Worm (Caenorhabditis elegans) whole organism, late embryonic: ENCODE results near the gene F37A8.2.

Source experiments
- ceh-22 ChIP-seq: sonication (generic microtip); optimal IDR thresholded peaks from 2 replicates; lab custom pipeline; 2017; ENCODE audit warnings: missing biosample characterization, missing genetic modification characterization
- ets-4 ChIP-seq: sonication (generic microtip); optimal IDR thresholded peaks from 2 replicates; lab custom pipeline; 2016; ENCODE audit warnings: missing genetic modification characterization, missing compliant biosample characterization
- lin-11 ChIP-seq: fragments of 200-800 bp; sonication (Bioruptor generic); optimal IDR thresholded peaks from 2 replicates; lab custom pipeline; 2018; ENCODE audit warnings: mild to moderate bottlenecking, missing genetic modification characterization, missing compliant biosample characterization
- nhr-11 ChIP-seq: fragments of 150-350 bp; optimal IDR thresholded peaks from 2 replicates; lab custom pipeline; 2014; ENCODE audit warnings: missing biosample characterization, missing genetic modification characterization
- pat-9 ChIP-seq: fragments of 200-800 bp; sonication (Bioruptor generic); optimal IDR thresholded peaks from 2 replicates; lab custom pipeline; 2018; ENCODE audit warnings: mild to moderate bottlenecking, missing genetic modification characterization, moderate library complexity, missing compliant biosample characterization
- pax-1 ChIP-seq: fragments of 150-350 bp; optimal IDR thresholded peaks from 2 replicates; lab custom pipeline; 2014; ENCODE audit warnings: missing biosample characterization, missing genetic modification characterization
- unc-86 ChIP-seq: sonication (generic microtip); optimal IDR thresholded peaks from 2 replicates; lab custom pipeline; 2016; ENCODE audit warnings: missing genetic modification characterization, missing compliant biosample characterization

ce11 chrIII:3955674-3956073 lies 24.4 kb upstream of the F37A8.2 start:
- no peak for TF ChIP-seq ceh-22 (tag; lab: Kevin White, UChicago)
- TF ChIP-seq ets-4 = no peak
- TF ChIP-seq lin-11 (tag; lab: Kevin White, UChicago) = no peak
- TF ChIP-seq nhr-11 = no peak
- no peak for TF ChIP-seq pax-1 (tag; lab: Kevin White, UChicago)
- no peak for TF ChIP-seq unc-86 (tag; lab: Kevin White, UChicago)
- no peak for TF ChIP-seq pat-9 (tag; lab: Kevin White, UChicago)
